Worm (Caenorhabditis elegans): Measurements from ENCODE around the gene F54F2.14.

F54F2.14 gene

DNA sequence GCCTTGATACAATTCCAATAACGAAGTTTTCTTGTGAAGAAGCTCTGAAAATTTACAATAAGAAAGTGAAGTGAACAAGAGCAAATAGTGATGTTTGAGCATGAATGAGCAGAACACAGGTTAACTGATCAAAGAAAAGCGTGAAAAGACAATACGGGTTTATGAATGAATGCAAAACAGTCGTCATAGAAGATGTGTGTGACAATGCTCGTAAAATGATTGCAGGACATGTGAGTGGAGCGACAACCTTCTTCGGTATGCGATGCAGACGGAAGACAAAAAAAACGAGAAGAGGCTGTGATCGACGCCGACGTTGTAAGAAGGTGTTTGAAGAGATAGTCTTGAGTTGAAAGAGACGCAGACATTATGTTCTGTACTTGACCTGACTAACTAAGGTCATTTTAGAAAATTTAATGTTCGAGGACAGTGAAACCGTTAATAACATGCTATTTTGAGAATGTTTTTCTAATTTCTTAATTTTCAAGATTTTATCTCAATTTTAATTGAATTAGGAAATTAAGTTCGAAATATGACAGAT is 24.0 kb upstream of the F54F2.14 start, which contains the start of gene mig-22:
Gene mig-22, minus strand, starts transcription at position 51 of the 538 bp plus-strand sequence.
- no peak for TF ChIP-seq hmg-4 (GFP tag; optimal IDR thresholded peaks at IDR 0.05)
- no peak for TF ChIP-seq tbx-11 (GFP tag; IDR thresholded peaks at IDR 0.05)
- TF ChIP-seq hmbx-1 (tag; optimal IDR thresholded peaks at IDR 0.05) = no peak
- no peak for TF ChIP-seq sea-1 (GFP tag; conservative IDR thresholded peaks at IDR 0.05)
- TF ChIP-seq pes-1 (GFP tag; IDR thresholded peaks at IDR 0.05) = no peak

DNA sequence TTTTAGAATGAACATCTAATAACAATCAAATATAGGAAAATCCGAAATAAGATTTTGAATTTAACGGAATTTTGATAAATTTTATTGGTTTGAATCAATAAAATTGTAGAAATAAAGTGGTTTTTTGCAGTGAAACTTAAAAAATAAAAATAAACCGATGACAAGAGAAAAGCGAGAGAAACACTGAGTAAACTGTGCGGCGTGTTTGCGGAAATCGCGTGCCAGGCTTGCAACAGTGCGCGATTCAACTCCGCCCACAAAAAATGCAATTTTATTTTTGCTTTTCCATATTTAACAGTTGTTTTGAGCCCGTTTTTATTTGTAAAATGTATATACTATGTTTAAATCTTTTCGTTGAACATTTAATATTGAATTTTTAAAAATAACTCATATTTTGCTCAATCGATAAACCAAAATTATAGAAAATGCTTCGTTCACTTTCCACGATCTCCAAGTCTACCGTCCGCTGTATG is 23.4 kb upstream of the F54F2.14 start, which contains the start of gene mtss-1:
Gene mtss-1, plus strand, starts transcription at position 423 of the 473 bp plus-strand sequence.
- peak; percentile 79 for TF ChIP-seq scrt-1 (GFP tag; IDR thresholded peaks at IDR 0.05)
- peak; percentile 67; the same call in 1 of the 2 replicates for TF ChIP-seq tbx-11 (GFP tag; IDR thresholded peaks at IDR 0.05)
- TF ChIP-seq F13C5.2 (tag; optimal IDR thresholded peaks at IDR 0.05) = peak; percentile 92
- TF ChIP-seq B0310.2 (tag; optimal IDR thresholded peaks at IDR 0.05) = peak; percentile 32
- peak; percentile 79 for TF ChIP-seq flt-1 (GFP tag; IDR thresholded peaks at IDR 0.05)
- peak; percentile 61 for TF ChIP-seq ceh-13 (GFP tag; optimal IDR thresholded peaks at IDR 0.05)
- peak; percentile 50 for TF ChIP-seq ceh-36 (tag; optimal IDR thresholded peaks at IDR 0.05)
- 0 out of 2 replicates have a peak, but pooled peaks have one; percentile 57 for TF ChIP-seq tbx-37 (GFP tag; conservative IDR thresholded peaks at IDR 0.05)
- TF ChIP-seq tra-4 (tag; optimal IDR thresholded peaks at IDR 0.05) = peak; percentile 45
- TF ChIP-seq hmg-4 (GFP tag; optimal IDR thresholded peaks at IDR 0.05) = peak; percentile 84
- peak; percentile 54 for TF ChIP-seq hmbx-1 (tag; optimal IDR thresholded peaks at IDR 0.05)
- TF ChIP-seq hnd-1 (tag; optimal IDR thresholded peaks at IDR 0.05) = peak; percentile 52
- TF ChIP-seq aly-1 (tag; optimal IDR thresholded peaks at IDR 0.05) = peak; percentile 25
- TF ChIP-seq pes-1 (GFP tag; IDR thresholded peaks at IDR 0.05) = peak; percentile 86
- no peak for TF ChIP-seq ama-1 (optimal IDR thresholded peaks at IDR 0.05)
- TF ChIP-seq sea-1 (GFP tag; conservative IDR thresholded peaks at IDR 0.05) = peak; percentile 75
- TF ChIP-seq ets-7 (tag; optimal IDR thresholded peaks at IDR 0.05) = peak; percentile 65

DNA sequence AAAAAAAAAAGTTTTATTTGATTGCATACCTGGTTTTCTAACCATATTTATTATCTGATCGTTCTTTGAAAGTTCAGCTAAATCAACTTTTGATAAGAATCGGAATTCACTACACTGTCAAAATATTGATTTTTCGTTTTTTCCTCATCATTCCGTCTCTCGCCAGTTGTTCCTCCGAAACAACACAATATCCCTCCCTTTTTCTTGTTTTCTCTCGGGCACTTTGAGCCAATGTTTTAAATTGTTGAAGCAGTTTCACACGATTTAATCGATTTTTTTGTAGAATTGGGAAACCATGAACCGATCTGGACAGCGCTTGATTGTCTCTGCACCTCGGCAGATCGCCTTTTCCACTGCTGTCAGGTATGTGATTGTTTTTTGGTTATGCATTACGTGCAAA is 22.1 kb upstream of the F54F2.14 start, which contains the start of gene K02D10.1:
Gene K02D10.1, plus strand, starts transcription at position 284 of the 400 bp plus-strand sequence.
- TF ChIP-seq pes-1 (GFP tag; IDR thresholded peaks at IDR 0.05) = no peak
- TF ChIP-seq tra-4 (tag; optimal IDR thresholded peaks at IDR 0.05) = no peak
- TF ChIP-seq ama-1 (optimal IDR thresholded peaks at IDR 0.05) = no peak

DNA sequence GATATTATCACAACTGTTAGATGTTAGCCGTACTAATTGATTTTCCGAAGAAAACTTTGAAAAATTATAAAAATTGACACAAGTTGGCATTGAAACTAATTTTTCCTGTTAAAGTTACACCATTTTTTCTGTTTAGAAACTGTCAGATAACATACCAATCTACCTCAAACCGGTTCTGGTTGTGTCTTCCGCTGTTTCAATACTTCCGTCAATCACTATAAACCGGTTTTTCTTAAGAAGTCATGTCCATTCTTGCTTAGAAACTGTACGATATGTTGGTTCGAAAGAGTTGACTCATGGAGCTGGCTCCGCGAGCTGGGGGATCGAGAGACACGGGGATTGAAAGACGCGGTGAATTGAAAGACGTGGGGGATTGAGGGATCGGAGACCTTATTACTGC is 21.1 kb upstream of the F54F2.14 start:
- TF ChIP-seq ceh-13 (GFP tag; optimal IDR thresholded peaks at IDR 0.05) = no peak
- TF ChIP-seq B0310.2 (tag; optimal IDR thresholded peaks at IDR 0.05) = no peak
- no peak for TF ChIP-seq tra-4 (tag; optimal IDR thresholded peaks at IDR 0.05)
- no peak for TF ChIP-seq sea-1 (GFP tag; conservative IDR thresholded peaks at IDR 0.05)
- no peak for TF ChIP-seq F13C5.2 (tag; optimal IDR thresholded peaks at IDR 0.05)
- no peak for TF ChIP-seq hmbx-1 (tag; optimal IDR thresholded peaks at IDR 0.05)
- TF ChIP-seq tbx-11 (GFP tag; IDR thresholded peaks at IDR 0.05) = no peak
- TF ChIP-seq flt-1 (GFP tag; IDR thresholded peaks at IDR 0.05) = no peak
- TF ChIP-seq aly-1 (tag; optimal IDR thresholded peaks at IDR 0.05) = no peak
- no peak for TF ChIP-seq pes-1 (GFP tag; IDR thresholded peaks at IDR 0.05)
- no peak for TF ChIP-seq scrt-1 (GFP tag; IDR thresholded peaks at IDR 0.05)
- TF ChIP-seq tbx-37 (GFP tag; conservative IDR thresholded peaks at IDR 0.05) = no peak
- no peak for TF ChIP-seq ets-7 (tag; optimal IDR thresholded peaks at IDR 0.05)
- no peak for TF ChIP-seq ama-1 (optimal IDR thresholded peaks at IDR 0.05)
- no peak for TF ChIP-seq hnd-1 (tag; optimal IDR thresholded peaks at IDR 0.05)

DNA sequence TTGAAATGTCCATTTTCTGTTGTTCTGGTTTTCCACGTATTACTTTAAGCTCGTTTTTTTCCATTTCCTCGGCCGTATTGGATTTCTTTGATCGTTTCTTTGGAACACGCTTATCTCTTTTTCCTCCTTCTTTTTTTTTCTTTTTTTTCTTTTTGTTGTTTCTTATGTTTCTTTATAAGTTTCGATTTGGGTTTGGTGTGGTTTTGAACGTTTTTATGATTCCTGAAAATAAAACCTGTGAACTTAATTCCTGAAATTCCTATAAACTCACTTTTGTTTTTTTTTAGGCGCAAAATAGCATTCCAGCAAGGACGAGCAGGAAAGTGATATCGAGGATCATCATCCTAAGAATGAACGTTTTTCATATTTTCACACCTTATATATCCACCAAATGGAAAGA is 20.2 kb upstream of the F54F2.14 start, which contains the start of gene K02D10.2:
Gene K02D10.2, minus strand, starts transcription at position 101 of the 400 bp plus-strand sequence.
- TF ChIP-seq F13C5.2 (tag; optimal IDR thresholded peaks at IDR 0.05) = no peak
- TF ChIP-seq aly-1 (tag; optimal IDR thresholded peaks at IDR 0.05) = no peak
- TF ChIP-seq ceh-36 (tag; optimal IDR thresholded peaks at IDR 0.05) = no peak
- no peak for TF ChIP-seq hnd-1 (tag; optimal IDR thresholded peaks at IDR 0.05)
- no peak for TF ChIP-seq B0310.2 (tag; optimal IDR thresholded peaks at IDR 0.05)
- TF ChIP-seq ceh-13 (GFP tag; optimal IDR thresholded peaks at IDR 0.05) = no peak
- TF ChIP-seq pes-1 (GFP tag; IDR thresholded peaks at IDR 0.05) = no peak
- TF ChIP-seq hmg-4 (GFP tag; optimal IDR thresholded peaks at IDR 0.05) = no peak
- no peak for TF ChIP-seq tbx-11 (GFP tag; IDR thresholded peaks at IDR 0.05)
- TF ChIP-seq flt-1 (GFP tag; IDR thresholded peaks at IDR 0.05) = no peak
- TF ChIP-seq ets-7 (tag; optimal IDR thresholded peaks at IDR 0.05) = no peak

ce11 chrIII:8771851-8772250 is 19.5 kb upstream of the F54F2.14 start, which contains the start of gene K02D10.3:
Gene K02D10.3, minus strand, starts transcription at chrIII:8771951.
- no peak for TF ChIP-seq aly-1 (tag; optimal IDR thresholded peaks at IDR 0.05)
- no peak for TF ChIP-seq ets-7 (tag; optimal IDR thresholded peaks at IDR 0.05)
- TF ChIP-seq F13C5.2 (tag; optimal IDR thresholded peaks at IDR 0.05) = no peak

DNA sequence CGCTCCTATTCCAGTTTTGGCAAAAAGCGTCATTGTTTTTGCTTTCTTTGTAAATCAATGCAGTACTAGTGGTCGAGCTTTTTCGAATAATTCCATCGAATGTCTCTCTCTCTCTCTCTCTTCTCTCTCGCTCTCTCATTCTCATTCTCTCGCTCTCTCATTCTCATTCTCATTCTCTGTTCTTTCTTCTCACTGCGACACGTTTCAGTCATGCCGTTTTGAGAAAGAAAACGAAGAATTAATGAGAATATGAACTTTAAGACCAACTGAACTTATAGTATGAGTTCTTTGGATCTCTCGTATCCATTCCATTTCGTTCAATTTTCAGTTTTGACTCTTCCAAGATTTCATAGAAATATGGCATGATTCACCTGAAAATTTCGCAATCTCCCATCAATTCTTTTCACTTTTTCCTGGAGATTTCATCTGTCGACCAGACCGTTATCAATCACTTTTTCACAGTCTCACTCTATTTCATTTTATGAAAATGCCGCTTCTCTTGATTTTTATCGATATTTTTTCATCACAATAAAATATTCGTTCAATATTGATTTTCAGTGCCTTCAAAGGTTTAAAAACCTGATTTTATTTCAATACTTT is 18.8 kb upstream of the F54F2.14 start:
- TF ChIP-seq scrt-1 (GFP tag; IDR thresholded peaks at IDR 0.05) (no peak), ceh-36 (tag; optimal IDR thresholded peaks at IDR 0.05) (no peak), sea-1 (GFP tag; conservative IDR thresholded peaks at IDR 0.05) (no peak), hmbx-1 (tag; optimal IDR thresholded peaks at IDR 0.05) (no peak), aly-1 (tag; optimal IDR thresholded peaks at IDR 0.05) (no peak), hnd-1 (tag; optimal IDR thresholded peaks at IDR 0.05) (no peak), ama-1 (optimal IDR thresholded peaks at IDR 0.05) (no peak), ceh-13 (GFP tag; optimal IDR thresholded peaks at IDR 0.05) (no peak), tbx-37 (GFP tag; conservative IDR thresholded peaks at IDR 0.05) (no peak), F13C5.2 (tag; optimal IDR thresholded peaks at IDR 0.05) (no peak), pes-1 (GFP tag; IDR thresholded peaks at IDR 0.05) (no peak), tbx-11 (GFP tag; IDR thresholded peaks at IDR 0.05) (no peak)

Data from whole organism, early embryonic.